Worm (Caenorhabditis elegans): ENCODE data around the gene his-37.

Gene his-37

ce11 chrV:9582594-9583322 is 35.9 kb downstream of the his-37 start, which contains the start of gene rtfo-1:
rtfo-1 (minus strand) TSS chrV:9582644.
- TF ChIP-seq snpc-4 (GFP tag; optimal IDR thresholded peaks at IDR 0.05) (no peak), snpc-4 (tag; optimal IDR thresholded peaks at IDR 0.05) (peak in 2 of 4 experiments; percentile 28 to 56), attf-3 (GFP tag; conservative IDR thresholded peaks at IDR 0.05) (no peak), let-607 (tag; optimal IDR thresholded peaks at IDR 0.05) (peak in 1 of 2 experiments; percentile 12), ZK185.1 (tag; optimal IDR thresholded peaks at IDR 0.05; ENCODE audit: poor library complexity, severe bottlenecking) (peak; percentile 12), ztf-18 (tag; optimal IDR thresholded peaks at IDR 0.05) (peak; percentile 34), rpc-1 (optimal IDR thresholded peaks at IDR 0.05) (peak; percentile 42), rpc-1 (tag; optimal IDR thresholded peaks at IDR 0.05) (no peak), pha-4 (tag; optimal IDR thresholded peaks at IDR 0.05) (no peak), lin-26 (GFP tag; IDR thresholded peaks at IDR 0.05) (no peak), Y79H2A.3 (GFP tag; conservative IDR thresholded peaks at IDR 0.05) (no peak), lag-1 (GFP tag; IDR thresholded peaks at IDR 0.05) (no peak), madf-6 (GFP tag; IDR thresholded peaks at IDR 0.05) (peak; percentile 12; the same call in 1 of the 2 replicates), tbp1 (GFP tag; optimal IDR thresholded peaks at IDR 0.05) (no peak), pbrm-1 (GFP tag; IDR thresholded peaks at IDR 0.05) (peak; percentile 49; the same call in 1 of the 2 replicates), Y56A3A.18 (GFP tag; IDR thresholded peaks at IDR 0.05) (no peak), unc-130 (GFP tag; optimal IDR thresholded peaks at IDR 0.05) (no peak), efl-1 (GFP tag; optimal IDR thresholded peaks at IDR 0.05) (peak; percentile 1), athp-1 (tag; optimal IDR thresholded peaks at IDR 0.05) (no peak), tbx-9 (tag; optimal IDR thresholded peaks at IDR 0.05; ENCODE audit: borderline replicate concordance) (no peak), snpc-1.3 (tag; optimal IDR thresholded peaks at IDR 0.05; ENCODE audit: insufficient read depth) (peak; percentile 54)

- TF ChIP-seq F57A8.1 (GFP tag; optimal IDR thresholded peaks at IDR 0.05) = no peak
- TF ChIP-seq B0261.1 (tag; optimal IDR thresholded peaks at IDR 0.05) = no peak
- TF ChIP-seq B0035.1 (tag; optimal IDR thresholded peaks at IDR 0.05) = no peak
- no peak for TF ChIP-seq him-1 (tag; optimal IDR thresholded peaks at IDR 0.05)
- no peak for TF ChIP-seq ztf-22 (GFP tag; optimal IDR thresholded peaks at IDR 0.05)
- no peak for TF ChIP-seq egl-44 (GFP tag; IDR thresholded peaks at IDR 0.05)
- TF ChIP-seq lin-40 (tag; optimal IDR thresholded peaks at IDR 0.05) = no peak
- no peak for TF ChIP-seq zim-3 (tag; optimal IDR thresholded peaks at IDR 0.05)
- TF ChIP-seq madf-8 (GFP tag; conservative IDR thresholded peaks at IDR 0.05) = no peak
- no peak for TF ChIP-seq F10E7.11 (tag; optimal IDR thresholded peaks at IDR 0.05)
- no peak for TF ChIP-seq K11D2.4 (GFP tag; IDR thresholded peaks at IDR 0.05)
- no peak for TF ChIP-seq let-607 (tag; optimal IDR thresholded peaks at IDR 0.05)
- TF ChIP-seq efl-1 (GFP tag; optimal IDR thresholded peaks at IDR 0.05) = no peak
- TF ChIP-seq nhr-120 (GFP tag; IDR thresholded peaks at IDR 0.05) = no peak
- TF ChIP-seq K12H6.12 (tag; optimal IDR thresholded peaks at IDR 0.05) = no peak
- TF ChIP-seq D2030.7 (GFP tag; IDR thresholded peaks at IDR 0.05) = no peak
- TF ChIP-seq ztf-26 (tag; optimal IDR thresholded peaks at IDR 0.05) = no peak
- TF ChIP-seq rpc-1 (optimal IDR thresholded peaks at IDR 0.05) = no peak
- no peak for TF ChIP-seq rpc-1 (tag; optimal IDR thresholded peaks at IDR 0.05)
- TF ChIP-seq lir-1 (GFP tag; conservative IDR thresholded peaks at IDR 0.05) = no peak
- TF ChIP-seq lin-35 (GFP tag; optimal IDR thresholded peaks at IDR 0.05) = no peak
These were observed 36.4 kb downstream of the his-37 start, which contains the start of gene K09G1.1 for ce11 chrV:9583323-9583644. K09G1.1 (plus strand) TSS chrV:9583545.

All from whole organism, young adult.